Fruit fly (Drosophila melanogaster) whole organism, prepupa: ENCODE data around the gene sunz.
A peak's percentile ranks its signal among the peaks of the same experiment; 100 is the strongest.

ENCODE experiments used
- Blimp-1 ChIP-seq: fragments of 200-800 bp; sonication (Bioruptor generic); optimal IDR thresholded peaks from 3 replicates; lab custom pipeline; 2017; ENCODE audit warnings: missing biosample characterization, missing genetic modification characterization, mild to moderate bottlenecking, moderate library complexity, missing genetic modification reagents
- CG10631 ChIP-seq: fragments of 200-800 bp; sonication (Bioruptor generic); optimal IDR thresholded peaks from 2 replicates; lab custom pipeline; 2016; ENCODE audit warnings: missing biosample characterization, missing genetic modification characterization
- CG10669 ChIP-seq: fragments of 200-800 bp; sonication (Bioruptor generic); optimal IDR thresholded peaks from 3 replicates; lab custom pipeline; 2018; ENCODE audit warnings: missing biosample characterization, mild to moderate bottlenecking, missing genetic modification characterization, moderate library complexity
- CG11294 ChIP-seq: fragments of 200-800 bp; sonication (Bioruptor generic); IDR thresholded peaks from 2 replicates; pipeline ENCODE4 v1.3.6; 2022; ENCODE audit warnings: missing biosample characterization, missing genetic modification characterization
- CG11762 ChIP-seq: fragments of 200-800 bp; sonication (Bioruptor generic); optimal IDR thresholded peaks from 3 replicates; lab custom pipeline; 2016; ENCODE audit warnings: missing biosample characterization, missing genetic modification characterization; ENCODE audit not compliant: insufficient read depth
- CG1621 ChIP-seq: fragments of 200-800 bp; sonication (Bioruptor generic); optimal IDR thresholded peaks from 3 replicates; lab custom pipeline; 2018; ENCODE audit warnings: missing biosample characterization, mild to moderate bottlenecking, missing genetic modification characterization
- CG31627 ChIP-seq: fragments of 200-800 bp; sonication (Bioruptor generic); optimal IDR thresholded peaks from 3 replicates; lab custom pipeline; 2016; ENCODE audit warnings: missing biosample characterization, missing genetic modification characterization
- CG34406 ChIP-seq: fragments of 200-800 bp; sonication (Bioruptor generic); optimal IDR thresholded peaks from 3 replicates; lab custom pipeline; 2016; ENCODE audit warnings: missing biosample characterization, missing genetic modification characterization
- CG3919 ChIP-seq: fragments of 200-800 bp; sonication (Bioruptor generic); optimal IDR thresholded peaks from 3 replicates; lab custom pipeline; 2016; ENCODE audit warnings: missing biosample characterization, missing genetic modification characterization
- CG6163 ChIP-seq: fragments of 200-800 bp; sonication (Bioruptor generic); IDR thresholded peaks from 3 replicates; pipeline ENCODE4 v1.3.6; 2022; ENCODE audit warnings: missing biosample characterization, missing genetic modification characterization
- CG6276 ChIP-seq: fragments of 200-800 bp; sonication (Bioruptor generic); optimal IDR thresholded peaks from 2 replicates; lab custom pipeline; 2017; ENCODE audit warnings: missing biosample characterization, mild to moderate bottlenecking, missing genetic modification characterization
- CG6792 ChIP-seq: fragments of 200-800 bp; sonication (Bioruptor generic); optimal IDR thresholded peaks from 3 replicates; lab custom pipeline; 2016; ENCODE audit warnings: missing biosample characterization, missing genetic modification characterization
- CG6808 ChIP-seq: fragments of 200-800 bp; sonication (Bioruptor generic); optimal IDR thresholded peaks from 3 replicates; lab custom pipeline; 2017; ENCODE audit warnings: missing biosample characterization, missing genetic modification characterization, mild to moderate bottlenecking, moderate library complexity, missing genetic modification reagents
- CG9139 ChIP-seq: fragments of 200-800 bp; sonication (Bioruptor generic); optimal IDR thresholded peaks from 3 replicates; lab custom pipeline; 2017; ENCODE audit warnings: missing biosample characterization, mild to moderate bottlenecking, missing genetic modification characterization
- Eip75B ChIP-seq: fragments of 200-800 bp; sonication (Bioruptor generic); optimal IDR thresholded peaks from 3 replicates; lab custom pipeline; 2016; ENCODE audit warnings: missing biosample characterization, missing genetic modification characterization
- Ets21C ChIP-seq: fragments of 200-800 bp; sonication (Bioruptor generic); optimal IDR thresholded peaks from 3 replicates; lab custom pipeline; 2016; ENCODE audit warnings: missing biosample characterization, missing genetic modification characterization
- Gug ChIP-seq: fragments of 200-800 bp; sonication (Bioruptor generic); IDR thresholded peaks from 2 replicates; pipeline ENCODE4 v1.3.6; 2022; ENCODE audit warnings: missing biosample characterization, missing genetic modification characterization
- Hr39 ChIP-seq: fragments of 200-800 bp; sonication (Bioruptor generic); optimal IDR thresholded peaks from 2 replicates; lab custom pipeline; 2016; ENCODE audit warnings: missing biosample characterization, missing genetic modification characterization
- Hr4 ChIP-seq: fragments of 200-800 bp; sonication (Bioruptor generic); optimal IDR thresholded peaks from 3 replicates; lab custom pipeline; 2016; ENCODE audit warnings: missing biosample characterization, missing genetic modification characterization
- Lpt ChIP-seq: fragments of 200-800 bp; sonication (Bioruptor generic); optimal IDR thresholded peaks from 3 replicates; lab custom pipeline; 2016; ENCODE audit warnings: missing biosample characterization, missing genetic modification characterization
- OdsH ChIP-seq: fragments of 200-800 bp; sonication (Bioruptor generic); optimal IDR thresholded peaks from 3 replicates; lab custom pipeline; 2016; ENCODE audit warnings: missing biosample characterization, missing genetic modification characterization
- Smox ChIP-seq: fragments of 200-800 bp; sonication (Bioruptor generic); optimal IDR thresholded peaks from 3 replicates; lab custom pipeline; 2016; ENCODE audit warnings: missing biosample characterization, missing genetic modification characterization
- Sox102F ChIP-seq: fragments of 200-800 bp; sonication (Bioruptor generic); optimal IDR thresholded peaks from 2 replicates; lab custom pipeline; 2016; ENCODE audit warnings: missing biosample characterization, mild to moderate bottlenecking, missing genetic modification characterization
- Sox14 ChIP-seq: fragments of 200-800 bp; sonication (Bioruptor generic); optimal IDR thresholded peaks from 3 replicates; lab custom pipeline; 2016; ENCODE audit warnings: missing biosample characterization, missing genetic modification characterization
- Sox15 ChIP-seq: fragments of 200-800 bp; sonication (Bioruptor generic); optimal IDR thresholded peaks from 3 replicates; lab custom pipeline; 2016; ENCODE audit warnings: missing biosample characterization, missing genetic modification characterization
- achi ChIP-seq: fragments of 200-800 bp; sonication (Bioruptor generic); optimal IDR thresholded peaks from 3 replicates; lab custom pipeline; 2016; ENCODE audit warnings: missing biosample characterization, missing genetic modification characterization
- acj6 ChIP-seq: fragments of 200-800 bp; sonication (Bioruptor generic); optimal IDR thresholded peaks from 3 replicates; lab custom pipeline; 2016; ENCODE audit warnings: missing biosample characterization, missing genetic modification characterization
- cyc ChIP-seq: fragments of 200-800 bp; sonication (Bioruptor generic); optimal IDR thresholded peaks from 3 replicates; lab custom pipeline; 2016; ENCODE audit warnings: missing biosample characterization, missing genetic modification characterization
- dac ChIP-seq: fragments of 200-800 bp; sonication (Bioruptor generic); optimal IDR thresholded peaks from 2 replicates; lab custom pipeline; 2017; ENCODE audit warnings: missing biosample characterization, mild to moderate bottlenecking, missing genetic modification characterization
- dsx ChIP-seq: fragments of 200-800 bp; optimal IDR thresholded peaks from 3 replicates; lab custom pipeline; 2019; ENCODE audit warnings: missing biosample characterization, mild to moderate bottlenecking, missing genetic modification characterization, moderate library complexity; ENCODE audit not compliant: poor library complexity, severe bottlenecking
- esn ChIP-seq: fragments of 200-800 bp; sonication (Bioruptor generic); optimal IDR thresholded peaks from 2 replicates; lab custom pipeline; 2016; ENCODE audit warnings: missing biosample characterization, mild to moderate bottlenecking, missing genetic modification characterization, moderate library complexity
- fd59A ChIP-seq: fragments of 200-800 bp; sonication (Bioruptor generic); optimal IDR thresholded peaks from 2 replicates; lab custom pipeline; 2017; ENCODE audit warnings: missing biosample characterization, mild to moderate bottlenecking, missing genetic modification characterization, missing genetic modification reagents
- fkh ChIP-seq: fragments of 200-800 bp; sonication (Bioruptor generic); optimal IDR thresholded peaks from 3 replicates; lab custom pipeline; 2017; ENCODE audit warnings: missing biosample characterization, mild to moderate bottlenecking, missing genetic modification characterization, moderate library complexity
- lz ChIP-seq: fragments of 200-800 bp; sonication (Bioruptor generic); optimal IDR thresholded peaks from 3 replicates; lab custom pipeline; 2016; ENCODE audit warnings: missing biosample characterization, missing genetic modification characterization
- net ChIP-seq: fragments of 200-800 bp; sonication (Bioruptor generic); optimal IDR thresholded peaks from 3 replicates; lab custom pipeline; 2016; ENCODE audit warnings: missing biosample characterization, missing genetic modification characterization
- pdm3 ChIP-seq: fragments of 200-800 bp; sonication (Bioruptor generic); optimal IDR thresholded peaks from 3 replicates; lab custom pipeline; 2016; ENCODE audit warnings: missing biosample characterization, missing genetic modification characterization
- salr ChIP-seq, 2 experiments: fragments of 200-800 bp; sonication (Bioruptor generic); optimal IDR thresholded peaks; 3 replicates each; lab custom pipeline; 2016 to 2018; ENCODE audit warnings: missing biosample characterization in 2 of 2, missing genetic modification characterization in 2 of 2, mild to moderate bottlenecking in 1 of 2
- spab ChIP-seq: fragments of 200-800 bp; sonication (Bioruptor generic); optimal IDR thresholded peaks from 2 replicates; lab custom pipeline; 2017; ENCODE audit warnings: missing biosample characterization, mild to moderate bottlenecking, missing genetic modification characterization, missing genetic modification reagents
- svp ChIP-seq: fragments of 200-800 bp; sonication (Bioruptor generic); peaks from one replicate; lab custom pipeline; 2016; ENCODE audit warnings: missing biosample characterization, missing genetic modification characterization
- topi ChIP-seq: fragments of 200-800 bp; sonication (Bioruptor generic); optimal IDR thresholded peaks from 3 replicates; lab custom pipeline; 2016; ENCODE audit warnings: missing biosample characterization, missing genetic modification characterization
- vri ChIP-seq: fragments of 200-800 bp; sonication (Bioruptor generic); optimal IDR thresholded peaks from 3 replicates; lab custom pipeline; 2016; ENCODE audit warnings: missing biosample characterization, mild to moderate bottlenecking, missing genetic modification characterization

The sunz gene

DNA sequence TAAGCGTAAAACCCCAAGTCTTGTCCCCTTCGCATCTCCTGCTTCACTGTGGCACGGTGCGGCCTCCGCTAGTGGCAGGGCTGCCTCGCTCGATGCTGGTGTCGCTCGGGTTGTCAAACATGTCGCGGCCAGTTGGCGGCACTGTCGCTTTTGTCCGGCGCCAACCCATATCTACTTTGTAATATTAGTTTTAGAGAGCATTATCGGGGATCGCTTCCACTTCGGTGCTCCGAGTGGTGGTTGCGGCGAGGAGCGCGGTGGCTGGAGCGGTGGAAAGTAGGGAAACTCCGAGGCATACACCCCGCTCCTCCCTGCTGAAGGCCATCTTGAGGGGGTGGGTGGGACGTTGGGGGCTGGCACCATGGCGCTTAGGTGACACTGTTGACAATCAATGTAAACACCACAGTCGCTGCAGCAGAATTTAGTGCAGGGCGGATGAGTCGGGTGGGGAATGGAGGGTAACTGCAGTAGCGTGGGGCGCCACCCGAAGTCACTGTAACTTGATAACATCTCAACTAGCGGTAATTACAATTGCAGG, 35.2 kb downstream of the sunz start:
- TF ChIP-seq Hr4 (GFP tag; lab: Kevin White, UChicago) (peak; percentile 25), OdsH (GFP tag; lab: Kevin White, UChicago) (no peak), dsx (GFP tag; lab: Kevin White, UChicago) (peak; percentile 50), CG6276 (peak; percentile 23), Hr39 (GFP tag; lab: Kevin White, UChicago) (no peak), fkh (peak; percentile 87), topi (no peak), CG11294 (peak; percentile 11; the same call in 1 of the 2 replicates)

DNA sequence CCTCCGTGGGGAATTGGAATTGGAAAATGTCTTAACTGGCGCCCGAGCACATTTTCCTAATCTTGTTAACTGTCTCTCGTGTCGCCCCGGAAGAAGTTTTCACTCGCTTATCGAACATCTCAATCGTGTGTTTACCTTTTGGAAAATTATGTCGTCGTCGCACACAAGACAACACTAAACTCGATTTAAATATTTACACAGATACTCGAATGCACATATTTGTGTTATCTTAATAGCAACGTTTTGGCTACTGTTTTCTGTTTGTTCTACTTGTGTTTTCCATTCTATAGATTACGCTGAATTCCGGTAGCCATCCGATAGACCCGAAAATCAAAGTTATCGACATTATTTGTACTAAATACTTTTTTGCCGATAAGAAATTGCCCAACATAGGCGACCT, 37.3 kb downstream of the sunz start:
- TF ChIP-seq lz (GFP tag; lab: Kevin White, UChicago) (no peak), fkh (peak; percentile 88)

DNA sequence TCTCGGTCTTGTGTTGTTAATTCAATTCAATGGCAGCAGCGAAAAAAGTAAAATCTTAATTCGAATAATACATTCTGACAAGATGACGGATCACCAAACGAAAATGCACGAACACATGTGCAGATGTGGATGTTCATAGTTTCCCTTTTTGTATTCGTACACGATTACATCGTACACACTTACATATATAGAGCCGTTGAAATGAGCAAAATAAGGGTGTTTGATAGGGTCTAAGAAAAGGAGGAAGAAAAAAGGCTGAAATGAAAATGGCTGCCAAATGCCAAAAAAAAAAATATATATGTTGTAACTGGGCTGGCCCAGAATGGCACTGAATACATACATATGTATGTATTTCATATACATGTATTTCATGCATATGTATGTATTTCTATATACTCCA, 38.3 kb downstream of the sunz start:
- TF ChIP-seq pdm3 (GFP tag; lab: Kevin White, UChicago) (no peak), Blimp-1 (no peak), CG10631 (GFP tag; lab: Kevin White, UChicago) (no peak), OdsH (GFP tag; lab: Kevin White, UChicago) (no peak), fkh (no peak), Gug (GFP tag; lab: Robert Waterston, UW) (no peak), CG6808 (GFP tag; lab: Kevin White, UChicago) (no peak), net (GFP tag; lab: Kevin White, UChicago) (no peak), Hr4 (GFP tag; lab: Kevin White, UChicago) (no peak), Ets21C (GFP tag; lab: Kevin White, UChicago) (no peak), achi (GFP tag; lab: Kevin White, UChicago) (no peak), spab (GFP tag; lab: Kevin White, UChicago) (no peak), fd59A (GFP tag; lab: Kevin White, UChicago) (no peak), svp (GFP tag; lab: Kevin White, UChicago) (no peak), cyc (GFP tag; lab: Kevin White, UChicago) (no peak), CG11294 (no peak), lz (GFP tag; lab: Kevin White, UChicago) (no peak), Smox (GFP tag; lab: Kevin White, UChicago) (no peak), CG6792 (no peak), salr (GFP tag; optimal IDR thresholded peaks at IDR 0.05; lab: Kevin White, UChicago) (no peak)

DNA sequence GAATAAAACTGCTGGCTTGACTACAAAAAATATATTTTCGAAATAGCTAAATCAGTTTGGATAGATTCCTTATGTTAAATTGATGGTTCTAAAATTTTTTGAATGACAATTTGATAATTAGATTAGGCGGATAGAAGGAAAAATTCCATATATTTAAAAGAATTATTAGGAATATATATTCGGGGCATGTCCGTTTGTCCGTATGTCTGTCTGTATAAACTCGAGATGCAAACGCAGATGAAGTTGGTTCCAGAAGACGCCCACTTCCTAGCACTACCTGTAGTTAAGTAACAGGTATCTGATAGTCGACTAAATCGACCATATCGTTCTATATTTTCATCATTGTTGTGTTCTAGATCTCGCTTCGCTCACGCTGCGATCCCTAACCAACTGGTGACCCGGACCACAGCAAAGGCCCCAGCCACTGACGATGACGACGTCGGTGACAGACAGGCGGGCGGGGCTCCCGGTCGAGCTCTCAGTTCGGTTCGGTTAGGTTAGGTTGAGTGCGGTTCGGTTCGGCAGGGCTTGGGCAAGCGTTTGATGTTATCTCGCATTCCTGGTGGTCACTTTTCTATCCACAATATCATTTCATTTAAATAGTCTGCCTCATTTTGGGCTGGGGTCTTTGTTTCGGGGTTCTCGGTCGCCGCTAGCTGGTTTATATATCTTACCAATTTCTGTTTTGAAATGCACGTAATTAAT, 42.5 kb downstream of the sunz start:
- TF ChIP-seq Sox102F (no peak), svp (GFP tag; lab: Kevin White, UChicago) (peak; percentile 25), CG11762 (GFP tag; lab: Kevin White, UChicago) (no peak), CG34406 (GFP tag; lab: Kevin White, UChicago) (no peak), CG31627 (no peak)

DNA sequence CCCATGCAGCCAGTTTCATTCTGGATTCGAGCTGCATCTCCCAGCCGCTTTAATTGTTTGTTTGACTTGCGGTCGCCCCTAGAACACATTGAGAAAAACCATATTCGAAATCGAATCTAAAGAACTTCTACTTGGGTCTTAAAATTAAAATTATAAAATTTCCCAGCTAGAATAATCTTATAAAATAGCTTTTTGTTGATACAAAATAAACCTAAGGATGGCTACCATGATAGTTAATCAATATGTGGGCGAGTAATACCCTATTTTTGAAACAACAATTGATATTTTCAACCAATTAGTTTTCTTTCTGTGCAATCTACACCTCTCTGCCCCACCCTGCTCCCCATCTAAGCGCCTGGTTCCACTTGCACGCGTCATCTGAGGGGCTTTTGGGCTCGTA, 44.6 kb downstream of the sunz start:
- TF ChIP-seq CG6163 (no peak), OdsH (GFP tag; lab: Kevin White, UChicago) (peak; percentile 10), Hr39 (GFP tag; lab: Kevin White, UChicago) (peak; percentile 26), CG3919 (peak; percentile 23), Sox15 (GFP tag; lab: Kevin White, UChicago) (no peak), CG1621 (no peak), CG9139 (GFP tag; lab: Kevin White, UChicago) (no peak), Sox14 (GFP tag; lab: Kevin White, UChicago) (peak; percentile 9), Sox102F (peak; percentile 14), cyc (GFP tag; lab: Kevin White, UChicago) (peak; percentile 43), CG6808 (GFP tag; lab: Kevin White, UChicago) (peak; percentile 30), net (GFP tag; lab: Kevin White, UChicago) (no peak), Eip75B (GFP tag; lab: Kevin White, UChicago) (peak; percentile 3), Smox (GFP tag; lab: Kevin White, UChicago) (peak; percentile 15), dac (no peak), CG10669 (GFP tag; lab: Kevin White, UChicago) (peak; percentile 39), esn (GFP tag; lab: Kevin White, UChicago) (peak; percentile 16), topi (peak; percentile 31), acj6 (GFP tag; lab: Kevin White, UChicago) (peak; percentile 18), spab (GFP tag; lab: Kevin White, UChicago) (peak; percentile 5), Gug (GFP tag; lab: Robert Waterston, UW) (no peak), CG11294 (no peak), vri (GFP tag; lab: Kevin White, UChicago) (no peak), Lpt (GFP tag; lab: Kevin White, UChicago) (no peak), salr (GFP tag; optimal IDR thresholded peaks at IDR 0.05; lab: Kevin White, UChicago) (no peak)
